Worm (Caenorhabditis elegans) whole organism, young adult: ENCODE measurements around the gene Y54G2A.18.

Experiments used
- C06A6.2 ChIP-seq: fragments of 200-800 bp; sonication (Bioruptor generic); conservative IDR thresholded peaks from 2 replicates; pipeline ENCODE4 v1.3.6; 2022; ENCODE audit warnings: missing genetic modification characterization, missing compliant biosample characterization
- D2030.7 ChIP-seq: fragments of 200-800 bp; sonication (Bioruptor generic); IDR thresholded peaks from 2 replicates; pipeline ENCODE4 v1.3.6; 2022; ENCODE audit warnings: missing genetic modification reagents, missing genetic modification characterization, missing compliant biosample characterization
- F23B12.7 ChIP-seq: sonication (generic microtip); optimal IDR thresholded peaks from 2 replicates; lab custom pipeline; 2017; ENCODE audit warnings: missing genetic modification characterization, mild to moderate bottlenecking, missing compliant biosample characterization, antibody characterized with exemption, moderate library complexity; ENCODE audit not compliant: insufficient read depth
- F37B4.10 ChIP-seq: fragments of 200-800 bp; sonication (Bioruptor generic); IDR thresholded peaks from 2 replicates; pipeline ENCODE4 v1.3.6; 2022; ENCODE audit warnings: missing genetic modification characterization, missing compliant biosample characterization
- F55B11.4 ChIP-seq: sonication (generic microtip); optimal IDR thresholded peaks from 2 replicates; lab custom pipeline; 2016; ENCODE audit warnings: missing compliant biosample characterization, missing genetic modification characterization, borderline replicate concordance; ENCODE audit not compliant: insufficient read depth
- F57C9.4 ChIP-seq: sonication (generic microtip); optimal IDR thresholded peaks from 2 replicates; lab custom pipeline; 2017; ENCODE audit warnings: mild to moderate bottlenecking, missing genetic modification characterization, missing compliant biosample characterization
- K11D2.4 ChIP-seq: fragments of 200-800 bp; sonication (Bioruptor generic); IDR thresholded peaks from 2 replicates; pipeline ENCODE4 v1.3.6; 2022; ENCODE audit warnings: missing genetic modification reagents, missing genetic modification characterization, missing compliant biosample characterization
- Y56A3A.18 ChIP-seq: fragments of 200-800 bp; sonication (Bioruptor generic); IDR thresholded peaks from 2 replicates; pipeline ENCODE4 v1.3.6; 2022; ENCODE audit warnings: missing genetic modification reagents, missing genetic modification characterization, missing compliant biosample characterization
- Y79H2A.3 ChIP-seq: fragments of 200-800 bp; sonication (Bioruptor generic); conservative IDR thresholded peaks from 2 replicates; pipeline ENCODE4 v1.3.6; 2022; ENCODE audit warnings: missing genetic modification reagents, missing genetic modification characterization, missing compliant biosample characterization
- Y95B8A.8 ChIP-seq: fragments of 200-800 bp; sonication (Bioruptor generic); IDR thresholded peaks from 2 replicates; pipeline ENCODE4 v1.3.6; 2022; ENCODE audit warnings: missing genetic modification reagents, missing genetic modification characterization, missing compliant biosample characterization
- akir-1 ChIP-seq: fragments of 200-800 bp; sonication (Bioruptor generic); optimal IDR thresholded peaks from 2 replicates; lab custom pipeline; 2018; ENCODE audit warnings: mild to moderate bottlenecking, missing genetic modification characterization, moderate library complexity, missing compliant biosample characterization
- ama-1 ChIP-seq, 3 experiments: fragments of 150-350 bp in 1 of 3; sonication (generic microtip) in 2 of 3; optimal IDR thresholded peaks; 2 replicates each; lab custom pipeline; 2014 to 2018; ENCODE audit warnings: missing biosample characterization in 2 of 3, missing genetic modification characterization in 2 of 3, missing genetic modification reagents in 2 of 3
- aptf-3 ChIP-seq: fragments of 200-800 bp; sonication (Bioruptor generic); IDR thresholded peaks from 2 replicates; pipeline ENCODE4 v1.3.6; 2022; ENCODE audit warnings: missing genetic modification characterization, missing compliant biosample characterization
- athp-1 ChIP-seq: sonication (generic microtip); optimal IDR thresholded peaks from 2 replicates; lab custom pipeline; 2017; ENCODE audit warnings: mild to moderate bottlenecking, missing genetic modification characterization, missing compliant biosample characterization
- attf-3 ChIP-seq: fragments of 200-800 bp; sonication (Bioruptor generic); conservative IDR thresholded peaks from 2 replicates; pipeline ENCODE4 v1.3.6; 2022; ENCODE audit warnings: missing genetic modification reagents, missing genetic modification characterization, missing compliant biosample characterization
- cebp-1 ChIP-seq, 2 experiments: fragments of 200-800 bp in 1 of 2; sonication (Bioruptor generic) in 1 of 2; sonication (generic microtip) in 1 of 2; IDR thresholded peaks in 1 of 2; optimal IDR thresholded peaks in 1 of 2; 2 replicates each; pipeline versions ENCODE4 v1.3.6 to Lab custom; 2017 to 2022; ENCODE audit warnings: missing compliant biosample characterization in 2 of 2, missing genetic modification characterization in 2 of 2, mild to moderate bottlenecking in 1 of 2, missing genetic modification reagents in 1 of 2, moderate library complexity in 1 of 2
- ceh-79 ChIP-seq: sonication (generic microtip); optimal IDR thresholded peaks from 2 replicates; lab custom pipeline; 2017; ENCODE audit warnings: mild to moderate bottlenecking, missing genetic modification characterization, missing compliant biosample characterization
- dpff-1 ChIP-seq: sonication (generic microtip); optimal IDR thresholded peaks from 2 replicates; lab custom pipeline; 2017; ENCODE audit warnings: mild to moderate bottlenecking, missing genetic modification characterization, missing compliant biosample characterization
- dpl-1 ChIP-seq: fragments of 150-350 bp; optimal IDR thresholded peaks from 2 replicates; lab custom pipeline; 2014; ENCODE audit warnings: missing biosample characterization, missing genetic modification reagents, missing genetic modification characterization
- efl-1 ChIP-seq: fragments of 150-350 bp; optimal IDR thresholded peaks from 2 replicates; lab custom pipeline; 2014; ENCODE audit warnings: missing biosample characterization, missing genetic modification reagents, missing genetic modification characterization
- egrh-3 ChIP-seq: fragments of 200-800 bp; sonication (Bioruptor generic); IDR thresholded peaks from 2 replicates; pipeline ENCODE4 v1.3.6; 2022; ENCODE audit warnings: missing genetic modification reagents, missing genetic modification characterization, missing compliant biosample characterization
- ekl-4 ChIP-seq: fragments of 200-800 bp; sonication (Bioruptor generic); IDR thresholded peaks from 2 replicates; pipeline ENCODE4 v1.3.6; 2022; ENCODE audit warnings: missing genetic modification reagents, missing genetic modification characterization, missing compliant biosample characterization
- hlh-12 ChIP-seq: sonication (generic microtip); optimal IDR thresholded peaks from 2 replicates; lab custom pipeline; 2016; ENCODE audit warnings: missing genetic modification characterization, missing compliant biosample characterization
- let-526 ChIP-seq: fragments of 200-800 bp; sonication (Bioruptor generic); IDR thresholded peaks from 2 replicates; pipeline ENCODE4 v1.3.6; 2022; ENCODE audit warnings: missing genetic modification reagents, missing genetic modification characterization, missing compliant biosample characterization
- let-607 ChIP-seq, 2 experiments: fragments of 200-800 bp in 1 of 2; sonication (Bioruptor generic) in 1 of 2; sonication (generic microtip) in 1 of 2; optimal IDR thresholded peaks; 2 replicates each; lab custom pipeline; 2016 to 2018; ENCODE audit warnings: mild to moderate bottlenecking in 2 of 2, missing compliant biosample characterization in 2 of 2, missing genetic modification characterization in 2 of 2, moderate library complexity in 2 of 2, missing genotype in 1 of 2
- lin-35 ChIP-seq, 3 experiments: fragments of 150-350 bp in 2 of 3; sonication (generic microtip) in 1 of 3; optimal IDR thresholded peaks; 2 replicates each; lab custom pipeline; 2014 to 2018; ENCODE audit warnings: missing biosample characterization in 3 of 3, missing genetic modification characterization in 3 of 3, missing genetic modification reagents in 3 of 3
- lin-40 ChIP-seq: sonication (generic microtip); optimal IDR thresholded peaks from 2 replicates; lab custom pipeline; 2016; ENCODE audit warnings: missing genetic modification characterization, mild to moderate bottlenecking, missing compliant biosample characterization, missing genotype, missing genetic modification reagents
- lsl-1 ChIP-seq: fragments of 200-800 bp; sonication (Bioruptor generic); optimal IDR thresholded peaks from 2 replicates; lab custom pipeline; 2018; ENCODE audit warnings: mild to moderate bottlenecking, missing genetic modification characterization, moderate library complexity, missing compliant biosample characterization
- madf-8 ChIP-seq: fragments of 200-800 bp; sonication (Bioruptor generic); conservative IDR thresholded peaks from 2 replicates; pipeline ENCODE4 v1.3.6; 2022; ENCODE audit warnings: missing genetic modification reagents, missing genetic modification characterization, missing compliant biosample characterization
- mel-28 ChIP-seq: sonication (generic microtip); optimal IDR thresholded peaks from 2 replicates; lab custom pipeline; 2016; ENCODE audit warnings: borderline replicate concordance, mild to moderate bottlenecking, missing genetic modification characterization, missing compliant biosample characterization
- nfyb-1 ChIP-seq: fragments of 200-800 bp; sonication (Bioruptor generic); IDR thresholded peaks from 2 replicates; pipeline ENCODE4 v1.3.6; 2022; ENCODE audit warnings: missing genetic modification reagents, missing genetic modification characterization, missing compliant biosample characterization
- nhr-179 ChIP-seq: sonication (generic microtip); optimal IDR thresholded peaks from 2 replicates; lab custom pipeline; 2016; ENCODE audit warnings: mild to moderate bottlenecking, missing genetic modification characterization, missing compliant biosample characterization
- nhr-27 ChIP-seq: fragments of 200-800 bp; sonication (Bioruptor generic); optimal IDR thresholded peaks from 2 replicates; lab custom pipeline; 2018; ENCODE audit warnings: mild to moderate bottlenecking, missing genetic modification characterization, moderate library complexity, missing compliant biosample characterization
- pbrm-1 ChIP-seq: fragments of 200-800 bp; sonication (Bioruptor generic); IDR thresholded peaks from 2 replicates; pipeline ENCODE4 v1.3.6; 2022; ENCODE audit warnings: missing genetic modification reagents, missing genetic modification characterization, missing compliant biosample characterization
- pha-4 ChIP-seq: fragments of 150-350 bp; sonication (generic microtip); optimal IDR thresholded peaks from 2 replicates; lab custom pipeline; 2014; ENCODE audit warnings: missing biosample characterization, missing genetic modification reagents, missing genetic modification characterization
- rcor-1 ChIP-seq: fragments of 200-800 bp; sonication (Bioruptor generic); IDR thresholded peaks from 2 replicates; pipeline ENCODE4 v1.3.6; 2022; ENCODE audit warnings: missing genetic modification reagents, missing genetic modification characterization, missing compliant biosample characterization
- repo-1 ChIP-seq: sonication (generic microtip); optimal IDR thresholded peaks from 2 replicates; lab custom pipeline; 2017; ENCODE audit warnings: mild to moderate bottlenecking, missing genetic modification characterization, missing compliant biosample characterization
- rpc-1 ChIP-seq, 2 experiments: fragments of 150-350 bp in 1 of 2; sonication (generic microtip) in 1 of 2; optimal IDR thresholded peaks; 2 replicates each; lab custom pipeline; 2014 to 2018; ENCODE audit warnings: missing biosample characterization in 1 of 2, missing genetic modification characterization in 1 of 2, missing genetic modification reagents in 1 of 2, missing genotype in 1 of 2
- sea-2 ChIP-seq: fragments of 200-800 bp; sonication (Bioruptor generic); IDR thresholded peaks from 2 replicates; pipeline ENCODE4 v1.3.6; 2022; ENCODE audit warnings: missing genetic modification characterization, missing compliant biosample characterization
- snpc-1.3 ChIP-seq: sonication (generic microtip); optimal IDR thresholded peaks from 2 replicates; lab custom pipeline; 2017; ENCODE audit warnings: missing genetic modification characterization, mild to moderate bottlenecking, missing compliant biosample characterization, antibody characterized with exemption, moderate library complexity, missing genotype, missing genetic modification reagents; ENCODE audit not compliant: insufficient read depth
- somi-1 ChIP-seq: fragments of 200-800 bp; sonication (Bioruptor generic); optimal IDR thresholded peaks from 2 replicates; lab custom pipeline; 2018; ENCODE audit warnings: mild to moderate bottlenecking, missing genetic modification characterization, missing compliant biosample characterization
- xnd-1 ChIP-seq: sonication (generic microtip); optimal IDR thresholded peaks from 2 replicates; lab custom pipeline; 2016; ENCODE audit warnings: missing genotype, missing genetic modification reagents, missing genetic modification characterization, missing compliant biosample characterization
- zfh-2 ChIP-seq: fragments of 200-800 bp; sonication (Bioruptor generic); conservative IDR thresholded peaks from 2 replicates; pipeline ENCODE4 v1.3.6; 2022; ENCODE audit warnings: missing genetic modification reagents, missing genetic modification characterization, missing compliant biosample characterization
- ztf-25 ChIP-seq: fragments of 200-800 bp; sonication (Bioruptor generic); IDR thresholded peaks from 2 replicates; pipeline ENCODE4 v1.3.6; 2022; ENCODE audit warnings: missing genetic modification reagents, missing genetic modification characterization, missing compliant biosample characterization
- ztf-28 ChIP-seq: fragments of 200-800 bp; sonication (Bioruptor generic); IDR thresholded peaks from 2 replicates; pipeline ENCODE4 v1.3.6; 2022; ENCODE audit warnings: missing genetic modification reagents, missing genetic modification characterization, missing compliant biosample characterization
- ztf-3 ChIP-seq: fragments of 200-800 bp; sonication (Bioruptor generic); optimal IDR thresholded peaks from 2 replicates; lab custom pipeline; 2018; ENCODE audit warnings: mild to moderate bottlenecking, missing genetic modification characterization, missing compliant biosample characterization

Y54G2A.18 gene

ce11 chrIV:2892787-2893485 lies 641 bp upstream of the Y54G2A.18 start (continued):
- TF ChIP-seq hlh-12 (tag; lab: Kevin White, UChicago) (no peak), snpc-1.3 (tag; lab: Kevin White, UChicago) (no peak), D2030.7 (GFP tag; lab: Robert Waterston, UW) (peak; percentile 56), somi-1 (GFP tag; lab: Kevin White, UChicago) (no peak), lin-40 (no peak), egrh-3 (GFP tag; lab: Robert Waterston, UW) (no peak), zfh-2 (no peak), attf-3 (GFP tag; lab: Robert Waterston, UW) (no peak), nhr-27 (tag; lab: Kevin White, UChicago) (no peak), rcor-1 (GFP tag; lab: Robert Waterston, UW) (no peak), nfyb-1 (GFP tag; lab: Robert Waterston, UW) (no peak), aptf-3 (no peak), ceh-79 (tag; lab: Kevin White, UChicago) (no peak), madf-8 (GFP tag; lab: Robert Waterston, UW) (no peak), nhr-179 (tag; lab: Kevin White, UChicago) (no peak), Y79H2A.3 (GFP tag; lab: Robert Waterston, UW) (no peak), ztf-25 (no peak), sea-2 (GFP tag; lab: Robert Waterston, UW) (no peak), akir-1 (GFP tag; lab: Kevin White, UChicago) (no peak), Y95B8A.8 (GFP tag; lab: Robert Waterston, UW) (no peak), efl-1 (GFP tag; lab: Kevin White, UChicago) (peak; percentile 3), athp-1 (tag; lab: Kevin White, UChicago) (no peak), C06A6.2 (GFP tag; lab: Robert Waterston, UW) (no peak), mel-28 (tag; lab: Kevin White, UChicago) (no peak), lsl-1 (peak; percentile 77), let-526 (GFP tag; lab: Robert Waterston, UW) (no peak), F23B12.7 (tag; lab: Kevin White, UChicago) (no peak), ztf-3 (GFP tag; lab: Kevin White, UChicago) (no peak), xnd-1 (tag; lab: Kevin White, UChicago) (peak; percentile 40), F55B11.4 (tag; lab: Kevin White, UChicago) (no peak), dpff-1 (no peak), pha-4 (tag; lab: Kevin White, UChicago) (no peak), lin-35 (GFP tag; optimal IDR thresholded peaks at IDR 0.05; lab: Kevin White, UChicago) (no peak), let-607 (tag; optimal IDR thresholded peaks at IDR 0.05; lab: Kevin White, UChicago) (peak; percentile 83 to 84), ztf-28 (GFP tag; lab: Robert Waterston, UW) (0 out of 2 replicates have a peak, but pooled peaks have one; percentile 33), repo-1 (tag; lab: Kevin White, UChicago) (no peak), cebp-1 (GFP tag; IDR thresholded peaks at IDR 0.05; lab: Robert Waterston, UW) (no peak), cebp-1 (tag; optimal IDR thresholded peaks at IDR 0.05; lab: Kevin White, UChicago) (peak; percentile 83), rpc-1 (optimal IDR thresholded peaks at IDR 0.05; lab: Kevin White, UChicago) (no peak), rpc-1 (tag; optimal IDR thresholded peaks at IDR 0.05; lab: Kevin White, UChicago) (no peak), F57C9.4 (tag; lab: Kevin White, UChicago) (no peak), ekl-4 (GFP tag; lab: Robert Waterston, UW) (no peak), ama-1 (optimal IDR thresholded peaks at IDR 0.05; lab: Kevin White, UChicago) (no peak), ama-1 (GFP tag; optimal IDR thresholded peaks at IDR 0.05; lab: Kevin White, UChicago) (no peak), F37B4.10 (GFP tag; lab: Robert Waterston, UW) (no peak), Y56A3A.18 (GFP tag; lab: Robert Waterston, UW) (no peak), dpl-1 (GFP tag; lab: Kevin White, UChicago) (no peak), pbrm-1 (GFP tag; lab: Robert Waterston, UW) (no peak), K11D2.4 (no peak)
